Fruit fly (Drosophila melanogaster) whole organism, wandering third instar larva: ENCODE data around the gene CG13127.
A peak's percentile ranks its signal among the peaks of the same experiment; 100 is the strongest.

Source experiments
- Abd-B ChIP-seq: fragments of >200 bp; optimal IDR thresholded peaks from 2 replicates; lab custom pipeline; 2017; ENCODE audit warnings: missing biosample characterization, missing genetic modification characterization
- CG32264 ChIP-seq: fragments of 200-800 bp; sonication (Bioruptor generic); optimal IDR thresholded peaks from 2 replicates; lab custom pipeline; 2016; ENCODE audit warnings: missing biosample characterization, missing genetic modification characterization
- CG9705 ChIP-seq: fragments of 200-800 bp; sonication (Bioruptor generic); optimal IDR thresholded peaks from 2 replicates; lab custom pipeline; 2018; ENCODE audit warnings: missing biosample characterization, mild to moderate bottlenecking, missing genetic modification characterization
- CrebA ChIP-seq: fragments of 200-800 bp; sonication (Bioruptor generic); optimal IDR thresholded peaks from 2 replicates; lab custom pipeline; 2016; ENCODE audit warnings: missing biosample characterization, mild to moderate bottlenecking, missing genetic modification characterization, borderline replicate concordance
- Dfd ChIP-seq: fragments of >200 bp; optimal IDR thresholded peaks from 2 replicates; lab custom pipeline; 2017; ENCODE audit warnings: missing biosample characterization, missing genetic modification characterization
- Dif ChIP-seq: fragments of 200-275, 200-300 bp; sonication (Bioruptor generic); optimal IDR thresholded peaks from 2 replicates; lab custom pipeline; 2018; ENCODE audit warnings: missing biosample characterization, missing genetic modification characterization; ENCODE audit not compliant: partially characterized antibody
- GATAd ChIP-seq: sonication (Bioruptor generic); optimal IDR thresholded peaks from 2 replicates; lab custom pipeline; 2016; ENCODE audit warnings: missing biosample characterization, missing genetic modification characterization
- HLH106 ChIP-seq: fragments of 200-800 bp; optimal IDR thresholded peaks from 3 replicates; lab custom pipeline; 2019; ENCODE audit warnings: missing biosample characterization, mild to moderate bottlenecking, missing genetic modification characterization, moderate library complexity
- Hnf4 ChIP-seq: fragments of 200-800 bp; sonication (Bioruptor generic); optimal IDR thresholded peaks from 2 replicates; lab custom pipeline; 2016; ENCODE audit warnings: missing biosample characterization, mild to moderate bottlenecking, missing genetic modification characterization
- Hr78 ChIP-seq: fragments of >200 bp; optimal IDR thresholded peaks from 2 replicates; lab custom pipeline; 2017; ENCODE audit warnings: missing biosample characterization, missing genetic modification characterization
- Hr83 ChIP-seq: fragments of 200-300 bp; sonication (Bioruptor generic); optimal IDR thresholded peaks from 2 replicates; lab custom pipeline; 2016; ENCODE audit warnings: missing biosample characterization, mild to moderate bottlenecking, missing genetic modification characterization, moderate library complexity; ENCODE audit not compliant: poor library complexity, severe bottlenecking
- Jra ChIP-seq: sonication (Bioruptor generic); optimal IDR thresholded peaks from 2 replicates; lab custom pipeline; 2016; ENCODE audit warnings: missing biosample characterization, missing genetic modification characterization
- Mio ChIP-seq: sonication (Bioruptor generic); optimal IDR thresholded peaks from 2 replicates; lab custom pipeline; 2016; ENCODE audit warnings: missing biosample characterization, missing genetic modification characterization
- Myc ChIP-seq: fragments of >200 bp; optimal IDR thresholded peaks from 2 replicates; lab custom pipeline; 2017
- N ChIP-seq: fragments of >200 bp; optimal IDR thresholded peaks from 2 replicates; lab custom pipeline; 2018; ENCODE audit warnings: missing biosample characterization, missing external identifiers, missing genetic modification characterization
- OdsH ChIP-seq: fragments of 200-800 bp; sonication (Bioruptor generic); optimal IDR thresholded peaks from 2 replicates; lab custom pipeline; 2016; ENCODE audit warnings: missing biosample characterization, mild to moderate bottlenecking, missing genetic modification characterization
- Rel ChIP-seq, 2 experiments: fragments of 200-800 bp; sonication (Bioruptor generic) in 1 of 2; optimal IDR thresholded peaks; 2 replicates in 1 of 2; 3 replicates in 1 of 2; lab custom pipeline; 2016 to 2019; ENCODE audit warnings: mild to moderate bottlenecking in 2 of 2, missing biosample characterization in 2 of 2, missing genetic modification characterization in 2 of 2, moderate library complexity in 1 of 2
- Sp1 ChIP-seq: fragments of 200-800 bp; sonication (Bioruptor generic); optimal IDR thresholded peaks from 3 replicates; lab custom pipeline; 2019; ENCODE audit warnings: missing biosample characterization, mild to moderate bottlenecking, missing genetic modification characterization, moderate library complexity
- Vsx2 ChIP-seq: fragments of 200-300, 225-300 bp; sonication (Bioruptor generic); optimal IDR thresholded peaks from 2 replicates; lab custom pipeline; 2018; ENCODE audit warnings: missing biosample characterization, missing genetic modification characterization; ENCODE audit not compliant: partially characterized antibody
- br ChIP-seq: fragments of 200-800 bp; sonication (Bioruptor generic); optimal IDR thresholded peaks from 2 replicates; lab custom pipeline; 2016; ENCODE audit warnings: missing biosample characterization, missing genetic modification characterization
- brk ChIP-seq: fragments of 200-800 bp; sonication (Bioruptor generic); optimal IDR thresholded peaks from 2 replicates; lab custom pipeline; 2016; ENCODE audit warnings: missing biosample characterization, mild to moderate bottlenecking, missing genetic modification characterization
- dl ChIP-seq, 2 experiments: fragments of 175-275, 200-275 bp in 1 of 2; fragments of 200-275 bp in 1 of 2; sonication (Bioruptor generic); optimal IDR thresholded peaks; lab custom pipeline; 2018; ENCODE audit warnings: mild to moderate bottlenecking in 2 of 2, missing biosample characterization in 2 of 2, missing genetic modification characterization in 2 of 2, moderate library complexity in 2 of 2; ENCODE audit not compliant: partially characterized antibody in 2 of 2, insufficient read depth in 1 of 2
- dmrt93B ChIP-seq: fragments of 200-800 bp; sonication (Bioruptor generic); optimal IDR thresholded peaks from 2 replicates; lab custom pipeline; 2018; ENCODE audit warnings: missing biosample characterization, mild to moderate bottlenecking, missing genetic modification characterization
- dsf ChIP-seq: sonication (Bioruptor generic); optimal IDR thresholded peaks from 2 replicates; lab custom pipeline; 2016; ENCODE audit warnings: missing biosample characterization, missing genetic modification characterization, borderline replicate concordance
- ey ChIP-seq: fragments of 200-800 bp; sonication (Bioruptor generic); optimal IDR thresholded peaks from 2 replicates; lab custom pipeline; 2016; ENCODE audit warnings: missing biosample characterization, missing genetic modification characterization
- foxo ChIP-seq, 2 experiments: fragments of 200-800 bp; sonication (Bioruptor generic); optimal IDR thresholded peaks; 2 replicates in 1 of 2; 3 replicates in 1 of 2; lab custom pipeline; 2016 to 2017; ENCODE audit warnings: missing biosample characterization in 2 of 2, missing genetic modification characterization in 2 of 2
- fru ChIP-seq: fragments of 200-800 bp; sonication (Bioruptor generic); optimal IDR thresholded peaks from 3 replicates; lab custom pipeline; 2016; ENCODE audit warnings: missing biosample characterization, mild to moderate bottlenecking, missing genetic modification characterization
- h ChIP-seq: fragments of 200-800 bp; sonication (Bioruptor generic); optimal IDR thresholded peaks from 3 replicates; lab custom pipeline; 2016; ENCODE audit warnings: missing biosample characterization, mild to moderate bottlenecking, missing genetic modification characterization
- jim ChIP-seq: fragments of 175-275, 200-325 bp; sonication (Bioruptor generic); optimal IDR thresholded peaks from 2 replicates; lab custom pipeline; 2016; ENCODE audit warnings: missing biosample characterization, mild to moderate bottlenecking, missing genetic modification characterization
- lola ChIP-seq: fragments of >200 bp; optimal IDR thresholded peaks from 2 replicates; lab custom pipeline; 2017; ENCODE audit warnings: missing biosample characterization, missing genetic modification characterization
- pan ChIP-seq: fragments of >200 bp; optimal IDR thresholded peaks from 2 replicates; lab custom pipeline; 2017
- psq ChIP-seq: fragments of 200-800 bp; sonication (Bioruptor generic); optimal IDR thresholded peaks from 3 replicates; lab custom pipeline; 2017; ENCODE audit warnings: missing biosample characterization, mild to moderate bottlenecking, missing genetic modification characterization, moderate library complexity
- rgr ChIP-seq: fragments of 200-800 bp; sonication (Bioruptor generic); optimal IDR thresholded peaks from 3 replicates; lab custom pipeline; 2016; ENCODE audit warnings: missing biosample characterization, mild to moderate bottlenecking, missing genetic modification characterization
- sage ChIP-seq: fragments of 200-800 bp; sonication (Bioruptor generic); optimal IDR thresholded peaks from 2 replicates; lab custom pipeline; 2016; ENCODE audit warnings: missing biosample characterization, mild to moderate bottlenecking, missing genetic modification characterization
- sv ChIP-seq: fragments of 200-800 bp; sonication (Bioruptor generic); optimal IDR thresholded peaks from 3 replicates; lab custom pipeline; 2016; ENCODE audit warnings: missing biosample characterization, missing genetic modification characterization
- tai ChIP-seq: sonication (Bioruptor generic); optimal IDR thresholded peaks from 2 replicates; lab custom pipeline; 2016; ENCODE audit warnings: missing biosample characterization, missing genetic modification characterization
- usp ChIP-seq: fragments of >200 bp; optimal IDR thresholded peaks from 2 replicates; lab custom pipeline; 2017; ENCODE audit warnings: missing biosample characterization, missing genetic modification characterization
- woc ChIP-seq: sonication (Bioruptor generic); optimal IDR thresholded peaks from 2 replicates; lab custom pipeline; 2016; ENCODE audit warnings: missing biosample characterization, mild to moderate bottlenecking, missing genetic modification characterization

The CG13127 gene

dm6 chr2L:10053583-10054263 is 27.2 kb downstream of the CG13127 start, which contains the start of gene Cpr31A:
TSS of gene Cpr31A (plus strand) at chr2L:10054213.
- TF ChIP-seq Hr78 (GFP tag; lab: Kevin White, UChicago) (no peak), CG9705 (GFP tag; lab: Kevin White, UChicago) (no peak), Dfd (GFP tag; lab: Kevin White, UChicago) (no peak)

dm6 chr2L:10056705-10057104 is 30.2 kb downstream of the CG13127 start, which contains the start of gene Pen:
TSS of gene Pen (plus strand) at chr2L:10056900.
- TF ChIP-seq OdsH (GFP tag; lab: Kevin White, UChicago) (no peak), CG32264 (GFP tag; lab: Kevin White, UChicago) (no peak), Hr78 (GFP tag; lab: Kevin White, UChicago) (no peak), woc (GFP tag; lab: Kevin White, UChicago) (no peak), foxo (GFP tag; optimal IDR thresholded peaks at IDR 0.05; lab: Kevin White, UChicago) (no peak), usp (GFP tag; lab: Kevin White, UChicago) (no peak), dmrt93B (GFP tag; lab: Kevin White, UChicago) (no peak), Rel (GFP tag; optimal IDR thresholded peaks at IDR 0.05; lab: Kevin White, UChicago) (no peak), Rel (tag; optimal IDR thresholded peaks at IDR 0.05; lab: Kevin White, UChicago) (no peak), Hnf4 (GFP tag; lab: Kevin White, UChicago) (no peak), HLH106 (tag; lab: Kevin White, UChicago) (no peak), tai (GFP tag; lab: Kevin White, UChicago) (no peak), jim (no peak), rgr (GFP tag; lab: Kevin White, UChicago) (no peak), psq (no peak), CG9705 (GFP tag; lab: Kevin White, UChicago) (no peak)

dm6 chr2L:10057236-10057635 is 30.8 kb downstream of the CG13127 start:
- TF ChIP-seq GATAd (GFP tag; lab: Kevin White, UChicago) (peak; percentile 77), OdsH (GFP tag; lab: Kevin White, UChicago) (peak; percentile 95), sv (GFP tag; lab: Kevin White, UChicago) (no peak), pan (no peak), CrebA (GFP tag; lab: Kevin White, UChicago) (peak; percentile 83), rgr (GFP tag; lab: Kevin White, UChicago) (peak; percentile 96), tai (GFP tag; lab: Kevin White, UChicago) (peak; percentile 94), jim (peak; percentile 38), Dif (GFP tag; lab: Kevin White, UChicago) (no peak), psq (peak; percentile 96), woc (GFP tag; lab: Kevin White, UChicago) (peak; percentile 91), Hr78 (GFP tag; lab: Kevin White, UChicago) (no peak), Mio (GFP tag; lab: Kevin White, UChicago) (peak; percentile 69), HLH106 (tag; lab: Kevin White, UChicago) (peak; percentile 98), foxo (GFP tag; optimal IDR thresholded peaks at IDR 0.05; lab: Kevin White, UChicago) (peak; percentile 79 to 97), Abd-B (GFP tag; lab: Kevin White, UChicago) (no peak), Hnf4 (GFP tag; lab: Kevin White, UChicago) (peak; percentile 94), CG32264 (GFP tag; lab: Kevin White, UChicago) (peak; percentile 91), fru (GFP tag; lab: Kevin White, UChicago) (peak; percentile 96), dsf (GFP tag; lab: Kevin White, UChicago) (peak; percentile 85), Myc (lab: Kevin White, UChicago) (no peak), Sp1 (GFP tag; lab: Kevin White, UChicago) (peak; percentile 95), Jra (GFP tag; lab: Kevin White, UChicago) (peak; percentile 87), ey (GFP tag; lab: Kevin White, UChicago) (peak; percentile 95), dmrt93B (GFP tag; lab: Kevin White, UChicago) (peak; percentile 95), lola (no peak), h (peak; percentile 96), brk (GFP tag; lab: Kevin White, UChicago) (peak; percentile 82), usp (GFP tag; lab: Kevin White, UChicago) (no peak), CG9705 (GFP tag; lab: Kevin White, UChicago) (peak; percentile 92), Dfd (GFP tag; lab: Kevin White, UChicago) (no peak), sage (peak; percentile 95), N (GFP tag; lab: Kevin White, UChicago) (no peak), Hr83 (peak; percentile 93), dl (GFP tag; optimal IDR thresholded peaks at IDR 0.05; lab: Kevin White, UChicago; ENCODE audit: insufficient read depth in 1 of 2, partially characterized antibody in 2 of 2) (no peak), Vsx2 (GFP tag; lab: Kevin White, UChicago) (no peak), Rel (GFP tag; optimal IDR thresholded peaks at IDR 0.05; lab: Kevin White, UChicago) (peak; percentile 61), Rel (tag; optimal IDR thresholded peaks at IDR 0.05; lab: Kevin White, UChicago) (peak; percentile 83), br (peak; percentile 96)
